Worm (Caenorhabditis elegans) whole organism, L4 larva: ENCODE data around the gene Y2H9A.4.
A peak's percentile ranks its signal among the peaks of the same experiment; 100 is the strongest.

Experiments
- F10B5.3 ChIP-seq: sonication (generic microtip); optimal IDR thresholded peaks from 2 replicates; lab custom pipeline; 2016; ENCODE audit warnings: mild to moderate bottlenecking, missing genetic modification characterization, missing compliant biosample characterization
- F37D6.2 ChIP-seq: sonication (generic microtip); optimal IDR thresholded peaks from 2 replicates; lab custom pipeline; 2016; ENCODE audit warnings: mild to moderate bottlenecking, missing genetic modification characterization, missing compliant biosample characterization
- F49E8.2 ChIP-seq: sonication (generic microtip); optimal IDR thresholded peaks from 2 replicates; lab custom pipeline; 2016; ENCODE audit warnings: missing compliant biosample characterization, mild to moderate bottlenecking, missing genetic modification characterization, borderline replicate concordance
- R02D3.7 ChIP-seq: fragments of 150-350 bp; sonication (generic microtip); optimal IDR thresholded peaks from 3 replicates; lab custom pipeline; 2014; ENCODE audit warnings: missing biosample characterization, missing genetic modification characterization
- T20F7.1 ChIP-seq: fragments of 200-800 bp; sonication (Bioruptor generic); optimal IDR thresholded peaks from 2 replicates; lab custom pipeline; 2018; ENCODE audit warnings: mild to moderate bottlenecking, missing genetic modification characterization, missing compliant biosample characterization
- Y105C5A.15 ChIP-seq: fragments of 200-800 bp; sonication (Bioruptor generic); IDR thresholded peaks from 2 replicates; pipeline ENCODE4 v1.3.6; 2022; ENCODE audit warnings: missing genetic modification characterization, missing compliant biosample characterization
- Y48G9A.11 ChIP-seq: fragments of 200-800 bp; sonication (Bioruptor generic); IDR thresholded peaks from 2 replicates; pipeline ENCODE4 v1.3.6; 2022; ENCODE audit warnings: missing genetic modification reagents, missing genetic modification characterization, missing compliant biosample characterization
- aha-1 ChIP-seq: fragments of 150-350 bp; peaks from one replicate; lab custom pipeline; 2014; ENCODE audit warnings: missing biosample characterization, missing genetic modification characterization
- attf-4 ChIP-seq: sonication (generic microtip); optimal IDR thresholded peaks from 3 replicates; lab custom pipeline; 2017; ENCODE audit warnings: missing biosample characterization, missing genetic modification characterization
- ceh-62 ChIP-seq: sonication (generic microtip); optimal IDR thresholded peaks from 2 replicates; lab custom pipeline; 2017; ENCODE audit warnings: missing biosample characterization, missing genetic modification characterization
- ceh-82 ChIP-seq: sonication (generic microtip); optimal IDR thresholded peaks from 2 replicates; lab custom pipeline; 2017; ENCODE audit warnings: missing biosample characterization, missing genetic modification characterization
- cey-2 ChIP-seq: sonication (generic microtip); optimal IDR thresholded peaks from 3 replicates; lab custom pipeline; 2017; ENCODE audit warnings: missing genetic modification characterization, mild to moderate bottlenecking, missing compliant biosample characterization, antibody characterized with exemption, borderline replicate concordance; ENCODE audit not compliant: insufficient read depth
- daf-16 ChIP-seq, 3 experiments: sonication (generic microtip); optimal IDR thresholded peaks; 2 replicates each; lab custom pipeline; 2016 to 2017; ENCODE audit warnings: missing genetic modification characterization in 3 of 3, missing genetic modification reagents in 3 of 3, mild to moderate bottlenecking in 2 of 3, missing compliant biosample characterization in 2 of 3, missing biosample characterization in 1 of 3, moderate library complexity in 1 of 3
- daf-8 ChIP-seq: fragments of 200-800 bp; sonication (Bioruptor generic); IDR thresholded peaks from 2 replicates; pipeline ENCODE4 v1.3.6; 2022; ENCODE audit warnings: missing genetic modification characterization, missing compliant biosample characterization
- dpl-1 ChIP-seq: fragments of 150-350 bp; optimal IDR thresholded peaks from 2 replicates; lab custom pipeline; 2014; ENCODE audit warnings: missing biosample characterization, missing genetic modification reagents, missing genetic modification characterization
- duxl-1 ChIP-seq: sonication (generic microtip); optimal IDR thresholded peaks from 2 replicates; lab custom pipeline; 2016; ENCODE audit warnings: mild to moderate bottlenecking, missing genetic modification characterization, moderate library complexity, missing compliant biosample characterization; ENCODE audit not compliant: poor library complexity
- dve-1 ChIP-seq: sonication (generic microtip); optimal IDR thresholded peaks from 2 replicates; lab custom pipeline; 2017; ENCODE audit warnings: antibody characterized with exemption, mild to moderate bottlenecking, missing genetic modification characterization, missing compliant biosample characterization; ENCODE audit not compliant: insufficient read depth
- fkh-10 ChIP-seq: fragments of 150-350 bp; optimal IDR thresholded peaks from 2 replicates; lab custom pipeline; 2014; ENCODE audit warnings: missing biosample characterization, missing genetic modification reagents, missing genetic modification characterization
- hif-1 ChIP-seq, 2 experiments: sonication (generic microtip); optimal IDR thresholded peaks; 2 replicates each; lab custom pipeline; 2016 to 2017; ENCODE audit warnings: missing compliant biosample characterization in 2 of 2, missing genetic modification characterization in 2 of 2, missing genetic modification reagents in 2 of 2, missing genotype in 2 of 2, mild to moderate bottlenecking in 1 of 2
- lin-13 ChIP-seq: fragments of 150-350 bp; optimal IDR thresholded peaks from 2 replicates; lab custom pipeline; 2014; ENCODE audit warnings: missing biosample characterization, missing genetic modification reagents, missing genetic modification characterization
- lin-15B ChIP-seq: fragments of 150-350 bp; sonication (generic microtip); optimal IDR thresholded peaks from 3 replicates; lab custom pipeline; 2014; ENCODE audit warnings: missing biosample characterization, missing genetic modification characterization
- lin-38 ChIP-seq: fragments of 200-800 bp; sonication (Bioruptor generic); IDR thresholded peaks from 2 replicates; pipeline ENCODE4 v1.3.6; 2022; ENCODE audit warnings: missing genetic modification reagents, missing genetic modification characterization, missing compliant biosample characterization
- lsy-2 ChIP-seq, 2 experiments: fragments of 150-350 bp in 1 of 2; sonication (generic microtip) in 1 of 2; optimal IDR thresholded peaks; 2 replicates each; lab custom pipeline; 2014 to 2017; ENCODE audit warnings: missing biosample characterization in 2 of 2, missing genetic modification characterization in 2 of 2
- madf-9 ChIP-seq: fragments of 200-800 bp; sonication (Bioruptor generic); conservative IDR thresholded peaks from 2 replicates; pipeline ENCODE4 v1.3.6; 2022; ENCODE audit warnings: missing genetic modification reagents, missing genetic modification characterization, missing compliant biosample characterization
- mxl-2 ChIP-seq: fragments of 200-800 bp; sonication (Bioruptor generic); conservative IDR thresholded peaks from 2 replicates; pipeline ENCODE4 v1.3.6; 2022; ENCODE audit warnings: missing genetic modification reagents, missing genetic modification characterization, missing compliant biosample characterization
- mxl-3 ChIP-seq: fragments of 200-800 bp; sonication (Bioruptor generic); optimal IDR thresholded peaks from 2 replicates; lab custom pipeline; 2018; ENCODE audit warnings: mild to moderate bottlenecking, missing genetic modification characterization, missing compliant biosample characterization
- nhr-10 ChIP-seq: fragments of 150-350 bp; optimal IDR thresholded peaks from 2 replicates; lab custom pipeline; 2014; ENCODE audit warnings: missing biosample characterization, missing genetic modification characterization
- nhr-237 ChIP-seq: sonication (generic microtip); optimal IDR thresholded peaks from 2 replicates; lab custom pipeline; 2017; ENCODE audit warnings: missing biosample characterization, missing genetic modification characterization
- nhr-25 ChIP-seq: sonication (generic microtip); optimal IDR thresholded peaks from 2 replicates; lab custom pipeline; 2017; ENCODE audit warnings: missing genetic modification characterization, mild to moderate bottlenecking, missing compliant biosample characterization, antibody characterized with exemption, moderate library complexity, borderline replicate concordance; ENCODE audit not compliant: insufficient read depth
- nhr-28 ChIP-seq: fragments of 150-350 bp; optimal IDR thresholded peaks from 2 replicates; lab custom pipeline; 2014; ENCODE audit warnings: missing biosample characterization, missing genetic modification characterization
- nhr-6 ChIP-seq: fragments of 150-350 bp; optimal IDR thresholded peaks from 2 replicates; lab custom pipeline; 2014; ENCODE audit warnings: missing biosample characterization, missing genetic modification characterization
- php-3 ChIP-seq: fragments of 200-800 bp; sonication (Bioruptor generic); IDR thresholded peaks from 2 replicates; pipeline ENCODE4 v1.3.6; 2022; ENCODE audit warnings: missing genetic modification reagents, missing genetic modification characterization, missing compliant biosample characterization
- set-16 ChIP-seq: fragments of 200-800 bp; sonication (Bioruptor generic); IDR thresholded peaks from 2 replicates; pipeline ENCODE4 v1.3.6; 2022; ENCODE audit warnings: missing genetic modification reagents, missing genetic modification characterization, missing compliant biosample characterization
- skn-1 ChIP-seq: fragments of 150-350 bp; optimal IDR thresholded peaks from 2 replicates; lab custom pipeline; 2014; ENCODE audit warnings: missing biosample characterization, missing genetic modification characterization
- snpc-4 ChIP-seq: fragments of 150-350 bp; optimal IDR thresholded peaks from 2 replicates; lab custom pipeline; 2014; ENCODE audit warnings: missing biosample characterization, missing genetic modification characterization
- spr-3 ChIP-seq: fragments of 200-800 bp; sonication (Bioruptor generic); optimal IDR thresholded peaks from 2 replicates; lab custom pipeline; 2018; ENCODE audit warnings: mild to moderate bottlenecking, missing genetic modification characterization, missing compliant biosample characterization
- tag-97 ChIP-seq: fragments of 200-800 bp; sonication (Bioruptor generic); IDR thresholded peaks from 2 replicates; pipeline ENCODE4 v1.3.6; 2022; ENCODE audit warnings: missing genetic modification characterization, missing compliant biosample characterization
- tra-1 ChIP-seq: fragments of 200-800 bp; sonication (Bioruptor generic); IDR thresholded peaks from 2 replicates; pipeline ENCODE4 v1.3.6; 2022; ENCODE audit warnings: missing genetic modification reagents, missing genetic modification characterization, missing compliant biosample characterization
- unc-62 ChIP-seq, 3 experiments: fragments of 150-350 bp in 1 of 3; sonication (generic microtip); optimal IDR thresholded peaks in 2 of 3; peaks in 1 of 3; 1 replicate in 1 of 3; 2 replicates in 2 of 3; lab custom pipeline; 2014 to 2017; ENCODE audit warnings: missing biosample characterization in 3 of 3, missing genetic modification characterization in 3 of 3, missing genetic modification reagents in 3 of 3, missing genotype in 1 of 3
- zfp-3 ChIP-seq: fragments of 200-800 bp; sonication (Bioruptor generic); conservative IDR thresholded peaks from 2 replicates; pipeline ENCODE4 v1.3.6; 2022; ENCODE audit warnings: missing genetic modification reagents, missing genetic modification characterization, missing compliant biosample characterization
- zip-11 ChIP-seq: fragments of 200-800 bp; sonication (Bioruptor generic); IDR thresholded peaks from 2 replicates; pipeline ENCODE4 v1.3.6; 2022; ENCODE audit warnings: missing genetic modification characterization, missing compliant biosample characterization
- ztf-7 ChIP-seq: fragments of 150-350 bp; optimal IDR thresholded peaks from 2 replicates; lab custom pipeline; 2014; ENCODE audit warnings: missing biosample characterization, missing genetic modification characterization

Y2H9A.4 gene

ce11 chrV:13485732-13486131, 40.0 kb downstream of the Y2H9A.4 start:
- TF ChIP-seq F49E8.2 (tag; lab: Kevin White, UChicago): no peak
- TF ChIP-seq set-16 (GFP tag; lab: Robert Waterston, UW): no peak
- no peak for TF ChIP-seq mxl-2
- no peak for TF ChIP-seq lin-15B (tag; lab: Kevin White, UChicago)
- no peak for TF ChIP-seq R02D3.7 (tag; lab: Kevin White, UChicago)
- TF ChIP-seq cey-2: no peak
- TF ChIP-seq daf-8 (GFP tag; lab: Robert Waterston, UW): no peak

ce11 chrV:13488297-13488803, 42.7 kb downstream of the Y2H9A.4 start:
- TF ChIP-seq Y105C5A.15: no peak
- TF ChIP-seq madf-9 (GFP tag; lab: Robert Waterston, UW): no peak
- TF ChIP-seq unc-62 (GFP tag; optimal IDR thresholded peaks at IDR 0.05 in 1 of 2; lab: Kevin White, UChicago): peak in 1 of 2 experiments; percentile 91
- no peak for TF ChIP-seq unc-62 (tag; optimal IDR thresholded peaks at IDR 0.05; lab: Kevin White, UChicago)
- peak; percentile 7 for TF ChIP-seq T20F7.1
- no peak for TF ChIP-seq attf-4 (tag; lab: Kevin White, UChicago)
- no peak for TF ChIP-seq zip-11
- no peak for TF ChIP-seq spr-3 (GFP tag; lab: Kevin White, UChicago)
- TF ChIP-seq aha-1 (tag; lab: Kevin White, UChicago): peak; percentile 80
- TF ChIP-seq skn-1 (tag; lab: Kevin White, UChicago): no peak
- no peak for TF ChIP-seq duxl-1 (tag; lab: Kevin White, UChicago)
- TF ChIP-seq ceh-62 (tag; lab: Kevin White, UChicago): no peak
- TF ChIP-seq daf-16 (GFP tag; optimal IDR thresholded peaks at IDR 0.05; lab: Kevin White, UChicago): no peak
- no peak for TF ChIP-seq daf-16 (tag; optimal IDR thresholded peaks at IDR 0.05; lab: Kevin White, UChicago)
- TF ChIP-seq tra-1 (GFP tag; lab: Robert Waterston, UW): no peak
- no peak for TF ChIP-seq R02D3.7 (tag; lab: Kevin White, UChicago)
- TF ChIP-seq mxl-3: no peak
- TF ChIP-seq nhr-237: no peak
- no peak for TF ChIP-seq tag-97 (GFP tag; lab: Robert Waterston, UW)
- no peak for TF ChIP-seq daf-8 (GFP tag; lab: Robert Waterston, UW)
- no peak for TF ChIP-seq ztf-7 (tag; lab: Kevin White, UChicago)
- no peak for TF ChIP-seq ceh-82 (tag; lab: Kevin White, UChicago)
- no peak for TF ChIP-seq lin-13 (GFP tag; lab: Kevin White, UChicago)
- no peak for TF ChIP-seq F49E8.2 (tag; lab: Kevin White, UChicago)
- TF ChIP-seq, all 104 proteins: peak for 3

- peak; percentile 4 for TF ChIP-seq nhr-25 (tag; lab: Kevin White, UChicago)
- no peak for TF ChIP-seq zfp-3
- TF ChIP-seq unc-62 (GFP tag; optimal IDR thresholded peaks at IDR 0.05 in 1 of 2; lab: Kevin White, UChicago): peak in 1 of 2 experiments; percentile 23
- TF ChIP-seq unc-62 (tag; optimal IDR thresholded peaks at IDR 0.05; lab: Kevin White, UChicago): no peak
- no peak for TF ChIP-seq F10B5.3 (tag; lab: Kevin White, UChicago)
- peak; percentile 63 for TF ChIP-seq nhr-28 (tag; lab: Kevin White, UChicago)
- TF ChIP-seq aha-1 (tag; lab: Kevin White, UChicago): peak; percentile 87
Observed at ce11 chrV:13489830-13490229, 44.1 kb downstream of the Y2H9A.4 start, which contains the start of gene T10G3.3. Gene T10G3.3, minus strand, starts transcription at chrV:13490199.

ce11 chrV:13497322-13497847, 51.7 kb downstream of the Y2H9A.4 start, which contains the start of the genes eea-1 and gut-2:
Gene eea-1, minus strand, starts transcription at chrV:13497372.
Gene gut-2, plus strand, starts transcription at chrV:13497690.
- TF ChIP-seq dpl-1 (GFP tag; lab: Kevin White, UChicago) (peak; percentile 66), hif-1 (tag; optimal IDR thresholded peaks at IDR 0.05; lab: Kevin White, UChicago) (no peak), F10B5.3 (tag; lab: Kevin White, UChicago) (no peak), daf-8 (GFP tag; lab: Robert Waterston, UW) (no peak), dve-1 (tag; lab: Kevin White, UChicago) (no peak), Y48G9A.11 (GFP tag; lab: Robert Waterston, UW) (peak; percentile 98), nhr-10 (tag; lab: Kevin White, UChicago) (no peak), duxl-1 (tag; lab: Kevin White, UChicago) (no peak), F37D6.2 (no peak), nhr-6 (tag; lab: Kevin White, UChicago) (peak; percentile 47), php-3 (GFP tag; lab: Robert Waterston, UW) (no peak), lin-38 (GFP tag; lab: Robert Waterston, UW) (peak; percentile 35; the same call in 1 of the 2 replicates), zip-11 (no peak), fkh-10 (GFP tag; lab: Kevin White, UChicago) (no peak), aha-1 (tag; lab: Kevin White, UChicago) (peak; percentile 49), lsy-2 (tag; optimal IDR thresholded peaks at IDR 0.05; lab: Kevin White, UChicago) (peak in 1 of 2 experiments; percentile 73), snpc-4 (no peak), R02D3.7 (tag; lab: Kevin White, UChicago) (no peak), nhr-28 (tag; lab: Kevin White, UChicago) (peak; percentile 47)
